Worm (Caenorhabditis elegans): ENCODE results near the gene rnh-1.2.

ce11 chrII:9891031-9891689 lies 49.3 kb upstream of the rnh-1.2 start, which contains the start of gene vgln-1:
- peak; percentile 39 for TF ChIP-seq nhr-25 (tag; optimal IDR thresholded peaks at IDR 0.05)
- TF ChIP-seq lsy-2 (tag; optimal IDR thresholded peaks at IDR 0.05): peak in 1 of 2 experiments; percentile 26
- no peak for TF ChIP-seq elt-3 (tag; optimal IDR thresholded peaks at IDR 0.05)
- peak; percentile 49 for TF ChIP-seq nhr-129 (tag; optimal IDR thresholded peaks at IDR 0.05)
- TF ChIP-seq mdl-1 (tag; optimal IDR thresholded peaks at IDR 0.05): no peak
- TF ChIP-seq lin-13 (GFP tag; optimal IDR thresholded peaks at IDR 0.05): no peak
- no peak for TF ChIP-seq ZK546.5 (tag; optimal IDR thresholded peaks at IDR 0.05)
- TF ChIP-seq unc-62 (GFP tag; optimal IDR thresholded peaks at IDR 0.05): no peak
- no peak for TF ChIP-seq F13H6.1 (tag; optimal IDR thresholded peaks at IDR 0.05)
- TF ChIP-seq fos-1 (tag; optimal IDR thresholded peaks at IDR 0.05): no peak
- no peak for TF ChIP-seq snpc-4 (tag; optimal IDR thresholded peaks at IDR 0.05)
- TF ChIP-seq nhr-6 (tag; optimal IDR thresholded peaks at IDR 0.05): no peak
- TF ChIP-seq egl-27 (tag; optimal IDR thresholded peaks at IDR 0.05): no peak
